Fruit fly (Drosophila melanogaster) whole organism, wandering third instar larva: Measurements from ENCODE around the gene CG13014.

Experiments used
- CG9705 ChIP-seq: fragments of 200-800 bp; sonication (Bioruptor generic); optimal IDR thresholded peaks from 2 replicates; lab custom pipeline; 2018; ENCODE audit warnings: missing biosample characterization, mild to moderate bottlenecking, missing genetic modification characterization
- Dfd ChIP-seq: fragments of >200 bp; optimal IDR thresholded peaks from 2 replicates; lab custom pipeline; 2017; ENCODE audit warnings: missing biosample characterization, missing genetic modification characterization
- Myc ChIP-seq: fragments of >200 bp; optimal IDR thresholded peaks from 2 replicates; lab custom pipeline; 2017
- Rel ChIP-seq, 2 experiments: fragments of 200-800 bp; sonication (Bioruptor generic) in 1 of 2; optimal IDR thresholded peaks; 2 replicates in 1 of 2; 3 replicates in 1 of 2; lab custom pipeline; 2016 to 2019; ENCODE audit warnings: mild to moderate bottlenecking in 2 of 2, missing biosample characterization in 2 of 2, missing genetic modification characterization in 2 of 2, moderate library complexity in 1 of 2
- Vsx2 ChIP-seq: fragments of 200-300, 225-300 bp; sonication (Bioruptor generic); optimal IDR thresholded peaks from 2 replicates; lab custom pipeline; 2018; ENCODE audit warnings: missing biosample characterization, missing genetic modification characterization; ENCODE audit not compliant: partially characterized antibody
- br ChIP-seq: fragments of 200-800 bp; sonication (Bioruptor generic); optimal IDR thresholded peaks from 2 replicates; lab custom pipeline; 2016; ENCODE audit warnings: missing biosample characterization, missing genetic modification characterization
- brk ChIP-seq: fragments of 200-800 bp; sonication (Bioruptor generic); optimal IDR thresholded peaks from 2 replicates; lab custom pipeline; 2016; ENCODE audit warnings: missing biosample characterization, mild to moderate bottlenecking, missing genetic modification characterization
- ey ChIP-seq: fragments of 200-800 bp; sonication (Bioruptor generic); optimal IDR thresholded peaks from 2 replicates; lab custom pipeline; 2016; ENCODE audit warnings: missing biosample characterization, missing genetic modification characterization
- h ChIP-seq: fragments of 200-800 bp; sonication (Bioruptor generic); optimal IDR thresholded peaks from 3 replicates; lab custom pipeline; 2016; ENCODE audit warnings: missing biosample characterization, mild to moderate bottlenecking, missing genetic modification characterization
- jim ChIP-seq: fragments of 175-275, 200-325 bp; sonication (Bioruptor generic); optimal IDR thresholded peaks from 2 replicates; lab custom pipeline; 2016; ENCODE audit warnings: missing biosample characterization, mild to moderate bottlenecking, missing genetic modification characterization
- psq ChIP-seq: fragments of 200-800 bp; sonication (Bioruptor generic); optimal IDR thresholded peaks from 3 replicates; lab custom pipeline; 2017; ENCODE audit warnings: missing biosample characterization, mild to moderate bottlenecking, missing genetic modification characterization, moderate library complexity
- rgr ChIP-seq: fragments of 200-800 bp; sonication (Bioruptor generic); optimal IDR thresholded peaks from 3 replicates; lab custom pipeline; 2016; ENCODE audit warnings: missing biosample characterization, mild to moderate bottlenecking, missing genetic modification characterization
- woc ChIP-seq: sonication (Bioruptor generic); optimal IDR thresholded peaks from 2 replicates; lab custom pipeline; 2016; ENCODE audit warnings: missing biosample characterization, mild to moderate bottlenecking, missing genetic modification characterization

DNA sequence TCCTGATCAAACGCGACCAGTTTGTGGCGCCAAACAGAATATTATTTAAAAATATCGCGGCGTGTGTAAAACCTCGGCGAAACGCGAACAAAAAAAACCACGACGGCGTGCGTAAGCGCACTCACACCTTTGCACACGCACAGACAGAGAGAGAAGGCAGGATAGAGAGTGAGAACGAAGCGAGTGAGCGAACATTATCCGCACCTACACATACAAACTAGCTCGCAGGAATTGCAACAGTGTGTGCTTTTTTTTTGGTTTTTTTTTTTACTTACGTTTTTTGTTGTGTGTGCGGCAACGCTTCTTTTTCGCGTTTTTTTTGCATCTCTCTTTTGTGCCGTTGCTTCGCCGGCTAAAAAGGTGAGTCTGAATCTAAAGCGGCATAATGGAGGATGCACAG, 12.1 kb downstream of the CG13014 start:
- TF ChIP-seq br (no peak), rgr (no peak), Dfd (no peak), Myc (lab: Kevin White, UChicago) (no peak), brk (no peak), ey (no peak), CG9705 (GFP tag; lab: Kevin White, UChicago) (peak; percentile 31), Vsx2 (GFP tag; lab: Kevin White, UChicago) (no peak), h (GFP tag; lab: Kevin White, UChicago) (peak; percentile 30), jim (GFP tag; lab: Kevin White, UChicago) (peak; percentile 97), psq (GFP tag; lab: Kevin White, UChicago) (peak; percentile 87), Rel (GFP tag; optimal IDR thresholded peaks at IDR 0.05; lab: Kevin White, UChicago) (peak; percentile 98), Rel (tag; optimal IDR thresholded peaks at IDR 0.05; lab: Kevin White, UChicago) (peak; percentile 56), woc (GFP tag; lab: Kevin White, UChicago) (no peak)
